Worm (Caenorhabditis elegans) whole organism, L3 larva: ENCODE data around the gene F56D6.20.

ENCODE experiments used
- R02D3.7 ChIP-seq: fragments of 150-350 bp; optimal IDR thresholded peaks from 2 replicates; lab custom pipeline; 2014; ENCODE audit warnings: missing biosample characterization, missing genetic modification characterization
- ZK546.5 ChIP-seq: sonication (generic microtip); optimal IDR thresholded peaks from 2 replicates; lab custom pipeline; 2017; ENCODE audit warnings: missing biosample characterization, missing genetic modification characterization
- ama-1 ChIP-seq: fragments of 150-350 bp; optimal IDR thresholded peaks from 2 replicates; lab custom pipeline; 2018
- elt-1 ChIP-seq: fragments of 150-350 bp; optimal IDR thresholded peaks from 2 replicates; lab custom pipeline; 2014; ENCODE audit warnings: missing biosample characterization, missing genetic modification characterization
- elt-2 ChIP-seq: sonication (generic microtip); optimal IDR thresholded peaks from 2 replicates; lab custom pipeline; 2016; ENCODE audit warnings: missing genetic modification reagents, mild to moderate bottlenecking, missing genetic modification characterization, missing compliant biosample characterization
- eor-1 ChIP-seq, 2 experiments: fragments of 150-350 bp; optimal IDR thresholded peaks; 2 replicates each; lab custom pipeline; 2014 to 2018; ENCODE audit warnings: missing biosample characterization in 2 of 2, missing genetic modification characterization in 2 of 2
- fos-1 ChIP-seq: fragments of 150-350 bp; optimal IDR thresholded peaks from 2 replicates; lab custom pipeline; 2014; ENCODE audit warnings: missing biosample characterization, missing genetic modification characterization
- mdl-1 ChIP-seq: fragments of 150-350 bp; optimal IDR thresholded peaks from 2 replicates; lab custom pipeline; 2014; ENCODE audit warnings: missing biosample characterization, missing genetic modification characterization
- nhr-11 ChIP-seq: fragments of 150-350 bp; optimal IDR thresholded peaks from 2 replicates; lab custom pipeline; 2014; ENCODE audit warnings: missing biosample characterization, missing genetic modification characterization
- unc-39 ChIP-seq: sonication (generic microtip); optimal IDR thresholded peaks from 4 replicates; lab custom pipeline; 2017; ENCODE audit warnings: missing biosample characterization, missing genetic modification characterization
- unc-62 ChIP-seq: fragments of 150-350 bp; sonication (generic microtip); optimal IDR thresholded peaks from 4 replicates; lab custom pipeline; 2014; ENCODE audit warnings: missing biosample characterization, missing genetic modification reagents, missing genetic modification characterization

- TF ChIP-seq unc-39 (tag; lab: Kevin White, UChicago) = no peak
- no peak for TF ChIP-seq ama-1
- TF ChIP-seq elt-1 (tag; lab: Kevin White, UChicago) = no peak
- no peak for TF ChIP-seq nhr-11 (tag; lab: Kevin White, UChicago)
- TF ChIP-seq fos-1 (tag; lab: Kevin White, UChicago) = no peak
- TF ChIP-seq ZK546.5 (tag; lab: Kevin White, UChicago) = no peak
- TF ChIP-seq elt-2 (tag; lab: Kevin White, UChicago) = peak; percentile 84
- TF ChIP-seq mdl-1 (tag; lab: Kevin White, UChicago) = no peak
- no peak for TF ChIP-seq R02D3.7 (tag; lab: Kevin White, UChicago)
- no peak for TF ChIP-seq unc-62 (GFP tag; lab: Kevin White, UChicago)
- TF ChIP-seq eor-1 (tag; optimal IDR thresholded peaks at IDR 0.05; lab: Kevin White, UChicago) = no peak
Observed at ce11 chrIV:3878283-3878938, 34.3 kb upstream of the F56D6.20 start, which contains the start of gene F37C4.6.
